Worm (Caenorhabditis elegans) whole organism, L4/young adult: Measurements from ENCODE around the gene R11G11.16.

Experiments
- W03F9.2 ChIP-seq: fragments of 150-350 bp; optimal IDR thresholded peaks from 2 replicates; lab custom pipeline; 2014; ENCODE audit warnings: missing biosample characterization, missing genetic modification characterization
- him-1 ChIP-seq: sonication (generic microtip); optimal IDR thresholded peaks from 2 replicates; lab custom pipeline; 2016; ENCODE audit warnings: missing genotype, missing genetic modification reagents, missing genetic modification characterization, missing compliant biosample characterization

DNA sequence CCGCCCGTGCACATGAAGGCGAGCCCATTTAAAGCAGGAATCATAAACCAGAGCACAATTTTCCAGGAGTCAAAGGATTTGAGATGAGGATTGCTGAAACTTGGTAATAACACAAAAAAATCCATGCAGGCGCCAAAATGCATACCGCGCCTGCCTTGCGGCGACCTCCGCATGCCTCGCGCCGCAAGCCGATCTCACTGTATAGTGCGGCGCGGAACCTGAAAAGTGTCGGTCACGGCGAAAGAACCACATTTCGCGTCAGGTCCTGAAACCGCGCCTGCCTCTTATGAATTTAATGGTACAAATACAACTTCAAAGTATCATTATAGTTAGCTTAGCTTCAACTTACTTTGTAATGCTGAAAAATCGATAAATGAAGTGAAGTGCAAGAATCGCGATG is 24.4 kb downstream of the R11G11.16 start:
- TF ChIP-seq him-1 (tag; lab: Kevin White, UChicago) (no peak), W03F9.2 (tag; lab: Kevin White, UChicago) (no peak)
